Fruit fly (Drosophila melanogaster): ENCODE results near the gene Aldh7A1.

Aldh7A1 gene

dm6 chr3L:19237780-19238179 lies 30.9 kb downstream of the Aldh7A1 start:
- TF ChIP-seq Ets98B (GFP tag; IDR thresholded peaks at IDR 0.05) = no peak
- TF ChIP-seq CG15710 (tag; optimal IDR thresholded peaks at IDR 0.05) = no peak
- TF ChIP-seq CG13204 (GFP tag; optimal IDR thresholded peaks at IDR 0.05) = no peak
- no peak for TF ChIP-seq CG9948 (tag; optimal IDR thresholded peaks at IDR 0.05)
- TF ChIP-seq gl (tag; optimal IDR thresholded peaks at IDR 0.05) = no peak
- TF ChIP-seq fd96Ca (GFP tag; IDR thresholded peaks at IDR 0.05) = no peak
- TF ChIP-seq CG10348 (GFP tag; IDR thresholded peaks at IDR 0.05) = no peak
- no peak for TF ChIP-seq CG34367 (tag; optimal IDR thresholded peaks at IDR 0.05)
- TF ChIP-seq D1 (tag; optimal IDR thresholded peaks at IDR 0.05) = no peak
- no peak for TF ChIP-seq Snoo (tag; optimal IDR thresholded peaks at IDR 0.05)
- no peak for TF ChIP-seq CG17806 (tag; optimal IDR thresholded peaks at IDR 0.05)
- no peak for TF ChIP-seq Pif1A (GFP tag; optimal IDR thresholded peaks at IDR 0.05)
- no peak for TF ChIP-seq CG8301 (tag; optimal IDR thresholded peaks at IDR 0.05)
- TF ChIP-seq Pif1B (GFP tag; optimal IDR thresholded peaks at IDR 0.05) = no peak

DNA sequence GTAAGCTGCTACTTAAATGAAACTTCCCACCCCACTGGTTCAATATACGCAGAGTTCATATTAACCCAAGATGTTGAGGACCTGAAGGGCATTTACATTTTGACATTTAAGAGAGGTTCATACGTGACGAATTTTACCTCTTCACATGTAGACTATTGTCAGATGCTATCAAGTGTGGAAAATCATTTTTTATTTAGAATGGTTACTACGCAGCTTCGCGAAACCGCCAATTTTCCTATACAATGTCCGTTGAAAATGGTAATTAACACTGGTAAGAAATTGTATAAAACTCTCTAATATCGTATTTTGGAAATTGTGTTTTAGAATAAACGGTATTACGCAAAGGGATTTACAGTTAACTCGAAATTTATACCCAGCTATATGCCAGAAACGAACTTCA lies 32.2 kb downstream of the Aldh7A1 start:
- TF ChIP-seq EcR (GFP tag; optimal IDR thresholded peaks at IDR 0.05) = no peak
- TF ChIP-seq CG17806 (tag; optimal IDR thresholded peaks at IDR 0.05) = no peak
- no peak for TF ChIP-seq CG32121 (GFP tag; IDR thresholded peaks at IDR 0.05)
- no peak for TF ChIP-seq CG10348 (GFP tag; IDR thresholded peaks at IDR 0.05)
- TF ChIP-seq CG9948 (tag; optimal IDR thresholded peaks at IDR 0.05) = no peak
- TF ChIP-seq CG34367 (tag; optimal IDR thresholded peaks at IDR 0.05) = no peak
- TF ChIP-seq CG14655 (GFP tag; optimal IDR thresholded peaks at IDR 0.05) = no peak
- TF ChIP-seq CG4496 (GFP tag; IDR thresholded peaks at IDR 0.05) = no peak
- TF ChIP-seq Pif1A (GFP tag; optimal IDR thresholded peaks at IDR 0.05) = no peak
- no peak for TF ChIP-seq Snoo (tag; optimal IDR thresholded peaks at IDR 0.05)
- TF ChIP-seq gl (tag; optimal IDR thresholded peaks at IDR 0.05) = no peak
- no peak for TF ChIP-seq CG8159 (tag; optimal IDR thresholded peaks at IDR 0.05)
- no peak for TF ChIP-seq CG12605 (GFP tag; IDR thresholded peaks at IDR 0.05)
- TF ChIP-seq CG13204 (GFP tag; optimal IDR thresholded peaks at IDR 0.05) = no peak
- no peak for TF ChIP-seq Pif1B (GFP tag; optimal IDR thresholded peaks at IDR 0.05)
- TF ChIP-seq Ets98B (GFP tag; IDR thresholded peaks at IDR 0.05) = no peak
- TF ChIP-seq CG8301 (tag; optimal IDR thresholded peaks at IDR 0.05) = no peak
- TF ChIP-seq fd96Ca (GFP tag; IDR thresholded peaks at IDR 0.05) = no peak
- no peak for TF ChIP-seq rn (GFP tag; IDR thresholded peaks at IDR 0.05)
- no peak for TF ChIP-seq D1 (tag; optimal IDR thresholded peaks at IDR 0.05)

DNA sequence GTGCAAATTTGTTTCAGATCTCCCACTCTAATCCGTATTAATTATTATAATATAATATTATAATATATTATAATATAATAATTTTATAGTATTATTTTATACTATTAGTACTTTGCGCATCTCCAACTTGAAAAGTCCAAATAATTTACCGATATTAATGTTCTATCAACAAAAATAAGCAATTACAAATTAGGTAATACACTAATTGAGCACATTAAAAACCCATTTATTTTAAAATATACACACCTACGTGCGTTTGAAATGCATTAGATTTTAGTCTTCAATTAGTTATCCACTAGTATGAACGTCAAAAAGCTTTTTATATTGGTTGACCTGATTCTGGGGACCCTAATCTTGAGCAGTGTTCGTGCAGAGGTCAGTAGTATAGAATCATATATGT lies 32.7 kb downstream of the Aldh7A1 start, which contains the start of gene CG33647:
CG33647 (plus strand) TSS at position 301 of the 400 bp plus-strand sequence.
- TF ChIP-seq Ets98B (GFP tag; IDR thresholded peaks at IDR 0.05) (no peak), CG15710 (tag; optimal IDR thresholded peaks at IDR 0.05) (no peak), Pif1A (GFP tag; optimal IDR thresholded peaks at IDR 0.05) (no peak), fd96Ca (GFP tag; IDR thresholded peaks at IDR 0.05) (no peak), CG10348 (GFP tag; IDR thresholded peaks at IDR 0.05) (no peak), CG12605 (GFP tag; IDR thresholded peaks at IDR 0.05) (no peak), gl (tag; optimal IDR thresholded peaks at IDR 0.05) (no peak), rn (GFP tag; IDR thresholded peaks at IDR 0.05) (no peak), CG17806 (tag; optimal IDR thresholded peaks at IDR 0.05) (no peak), CG34367 (tag; optimal IDR thresholded peaks at IDR 0.05) (no peak)

DNA sequence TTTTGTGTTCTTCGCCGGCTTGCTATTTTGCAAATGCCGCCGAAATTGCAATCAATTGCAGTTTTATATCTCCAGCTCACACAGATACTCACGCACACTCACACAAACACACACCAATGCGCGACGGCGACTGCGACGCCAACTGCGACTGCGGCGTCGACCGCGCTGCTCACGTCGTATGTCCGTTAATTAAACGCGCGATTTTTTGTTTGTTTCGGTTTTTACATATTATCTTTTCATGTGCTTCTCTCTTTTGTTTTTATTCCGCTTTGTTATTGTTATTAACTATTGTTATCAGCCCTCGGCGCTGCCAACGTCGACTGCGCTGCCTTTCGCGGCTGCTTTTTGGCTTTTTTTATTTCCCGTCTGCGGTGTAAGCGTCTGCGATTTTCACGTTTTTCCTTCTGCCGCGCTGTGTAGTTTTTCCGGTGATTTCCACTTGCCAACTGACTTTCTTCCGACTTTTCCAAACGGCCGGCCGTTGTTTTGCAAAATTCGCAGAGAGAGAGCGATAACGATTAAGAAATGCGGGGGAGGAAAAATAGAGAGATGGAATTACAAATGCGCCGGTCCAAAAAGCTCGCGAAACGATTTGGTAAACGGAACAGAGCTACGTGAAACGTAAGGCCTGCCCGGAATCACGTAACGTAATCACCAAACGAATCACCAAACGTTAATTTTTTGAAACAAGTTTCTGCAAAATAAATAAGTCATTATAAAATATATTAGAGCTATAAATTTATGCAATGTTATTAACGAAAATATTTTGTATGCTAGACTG lies 33.6 kb downstream of the Aldh7A1 start, which contains the start of gene fz2:
fz2 (minus strand) TSS at position 452 of the 781 bp plus-strand sequence.
- TF ChIP-seq CG34367 (tag; optimal IDR thresholded peaks at IDR 0.05) = no peak
- no peak for TF ChIP-seq CG8159 (tag; optimal IDR thresholded peaks at IDR 0.05)
- no peak for TF ChIP-seq CG12605 (GFP tag; IDR thresholded peaks at IDR 0.05)
- no peak for TF ChIP-seq fd96Ca (GFP tag; IDR thresholded peaks at IDR 0.05)
- TF ChIP-seq gl (tag; optimal IDR thresholded peaks at IDR 0.05) = no peak
- peak; percentile 47; the same call in 1 of the 3 replicates for TF ChIP-seq CG4496 (GFP tag; IDR thresholded peaks at IDR 0.05)
- 0 out of 2 replicates have a peak, but pooled peaks have one; percentile 32 for TF ChIP-seq CG32121 (GFP tag; IDR thresholded peaks at IDR 0.05)

- no peak for TF ChIP-seq EcR (GFP tag; optimal IDR thresholded peaks at IDR 0.05)
- TF ChIP-seq D1 (tag; optimal IDR thresholded peaks at IDR 0.05) = no peak
- no peak for TF ChIP-seq Pif1B (GFP tag; optimal IDR thresholded peaks at IDR 0.05)
- TF ChIP-seq CG34367 (tag; optimal IDR thresholded peaks at IDR 0.05) = peak; percentile 46
- no peak for TF ChIP-seq Snoo (tag; optimal IDR thresholded peaks at IDR 0.05)
- no peak for TF ChIP-seq CG10348 (GFP tag; IDR thresholded peaks at IDR 0.05)
- peak; percentile 11 for TF ChIP-seq CG8159 (tag; optimal IDR thresholded peaks at IDR 0.05)
- peak; percentile 90 for TF ChIP-seq CG4496 (GFP tag; IDR thresholded peaks at IDR 0.05)
- TF ChIP-seq CG32121 (GFP tag; IDR thresholded peaks at IDR 0.05) = peak; percentile 21; the same call in 1 of the 2 replicates
- TF ChIP-seq CG8301 (tag; optimal IDR thresholded peaks at IDR 0.05) = peak; percentile 45
- no peak for TF ChIP-seq Pif1A (GFP tag; optimal IDR thresholded peaks at IDR 0.05)
- TF ChIP-seq CG17806 (tag; optimal IDR thresholded peaks at IDR 0.05) = no peak
- TF ChIP-seq CG13204 (GFP tag; optimal IDR thresholded peaks at IDR 0.05) = peak; percentile 35
- TF ChIP-seq CG9948 (tag; optimal IDR thresholded peaks at IDR 0.05) = peak; percentile 26
- peak; percentile 80 for TF ChIP-seq fd96Ca (GFP tag; IDR thresholded peaks at IDR 0.05)
- peak; percentile 89 for TF ChIP-seq CG12605 (GFP tag; IDR thresholded peaks at IDR 0.05)
- peak; percentile 65 for TF ChIP-seq gl (tag; optimal IDR thresholded peaks at IDR 0.05)
- TF ChIP-seq Ets98B (GFP tag; IDR thresholded peaks at IDR 0.05) = peak; percentile 87
- peak; percentile 79 for TF ChIP-seq CG14655 (GFP tag; optimal IDR thresholded peaks at IDR 0.05)
- TF ChIP-seq CG15710 (tag; optimal IDR thresholded peaks at IDR 0.05) = peak; percentile 36
- TF ChIP-seq rn (GFP tag; IDR thresholded peaks at IDR 0.05) = 0 out of 2 replicates have a peak, but pooled peaks have one; percentile 42
Measured at dm6 chr3L:19233798-19234781, 34.6 kb downstream of the Aldh7A1 start.
